Worm (Caenorhabditis elegans): Measurements from ENCODE around the gene sars-1.

The sars-1 gene

ce11 chrIV:9998487-9999218 lies 4.9 kb upstream of the sars-1 start, which contains the start of gene pyp-1:
pyp-1 (minus strand) TSS chrIV:9998925.
- TF ChIP-seq ceh-16 (tag; optimal IDR thresholded peaks at IDR 0.05) (no peak), ztf-4 (tag; optimal IDR thresholded peaks at IDR 0.05) (no peak), ZK546.5 (tag; optimal IDR thresholded peaks at IDR 0.05) (no peak), nhr-25 (tag; optimal IDR thresholded peaks at IDR 0.05) (no peak), fos-1 (tag; optimal IDR thresholded peaks at IDR 0.05) (no peak), ama-1 (optimal IDR thresholded peaks at IDR 0.05) (peak; percentile 19), snpc-4 (tag; optimal IDR thresholded peaks at IDR 0.05) (peak; percentile 7), ceh-82 (tag; optimal IDR thresholded peaks at IDR 0.05) (no peak), nhr-67 (tag; optimal IDR thresholded peaks at IDR 0.05) (no peak), eor-1 (tag; optimal IDR thresholded peaks at IDR 0.05) (no peak), pqm-1 (tag; optimal IDR thresholded peaks at IDR 0.05) (peak; percentile 83), nhr-23 (tag; optimal IDR thresholded peaks at IDR 0.05) (no peak), lin-15B (tag; optimal IDR thresholded peaks at IDR 0.05) (no peak), tbx-2 (tag; optimal IDR thresholded peaks at IDR 0.05) (no peak), fkh-2 (tag; optimal IDR thresholded peaks at IDR 0.05) (no peak), aly-2 (tag; optimal IDR thresholded peaks at IDR 0.05) (no peak), lsy-12 (tag; optimal IDR thresholded peaks at IDR 0.05) (no peak), pha-4 (tag; optimal IDR thresholded peaks at IDR 0.05) (peak; percentile 75), nfya-1 (tag; optimal IDR thresholded peaks at IDR 0.05; ENCODE audit: insufficient read depth) (peak; percentile 15), ceh-28 (tag; optimal IDR thresholded peaks at IDR 0.05) (peak; percentile 40), sea-2 (GFP tag; optimal IDR thresholded peaks at IDR 0.05) (no peak), lin-39 (tag; optimal IDR thresholded peaks at IDR 0.05) (peak; percentile 25), mml-1 (tag; optimal IDR thresholded peaks at IDR 0.05) (no peak), mdl-1 (tag; optimal IDR thresholded peaks at IDR 0.05) (no peak), egl-5 (tag; optimal IDR thresholded peaks at IDR 0.05) (no peak), nhr-237 (tag; optimal IDR thresholded peaks at IDR 0.05) (no peak), elt-2 (tag; optimal IDR thresholded peaks at IDR 0.05) (peak; percentile 74), nhr-12 (tag; optimal IDR thresholded peaks at IDR 0.05) (no peak), jun-1 (tag; optimal IDR thresholded peaks at IDR 0.05) (peak; percentile 21), nhr-76 (tag; optimal IDR thresholded peaks at IDR 0.05) (no peak)

- TF ChIP-seq elt-3 (tag; optimal IDR thresholded peaks at IDR 0.05) (no peak), pqm-1 (tag; optimal IDR thresholded peaks at IDR 0.05) (no peak), nhr-25 (tag; optimal IDR thresholded peaks at IDR 0.05) (no peak), nhr-28 (tag; optimal IDR thresholded peaks at IDR 0.05) (no peak), ama-1 (optimal IDR thresholded peaks at IDR 0.05) (no peak), nhr-43 (tag; optimal IDR thresholded peaks at IDR 0.05; ENCODE audit: poor library complexity, severe bottlenecking) (no peak), ztf-11 (tag; optimal IDR thresholded peaks at IDR 0.05) (no peak), nhr-67 (tag; optimal IDR thresholded peaks at IDR 0.05) (no peak), ceh-9 (tag; optimal IDR thresholded peaks at IDR 0.05) (no peak), skn-1 (tag; optimal IDR thresholded peaks at IDR 0.05) (no peak), nhr-76 (tag; optimal IDR thresholded peaks at IDR 0.05) (no peak), daf-12 (tag; optimal IDR thresholded peaks at IDR 0.05) (no peak), eor-1 (tag; optimal IDR thresholded peaks at IDR 0.05) (no peak), mdl-1 (tag; optimal IDR thresholded peaks at IDR 0.05) (no peak), fkh-10 (GFP tag; optimal IDR thresholded peaks at IDR 0.05) (no peak), egl-5 (tag; optimal IDR thresholded peaks at IDR 0.05) (no peak), ztf-4 (tag; optimal IDR thresholded peaks at IDR 0.05) (no peak), ceh-28 (tag; optimal IDR thresholded peaks at IDR 0.05) (no peak), R02D3.7 (tag; optimal IDR thresholded peaks at IDR 0.05) (no peak)
Observed at ce11 chrIV:10001748-10002147, 1.8 kb upstream of the sars-1 start, which contains the start of gene C47E12.3. C47E12.3 (minus strand) TSS chrIV:10001848.

- TF ChIP-seq elt-2 (tag; optimal IDR thresholded peaks at IDR 0.05), result no peak
- no peak for TF ChIP-seq nhr-67 (tag; optimal IDR thresholded peaks at IDR 0.05)
- no peak for TF ChIP-seq unc-39 (tag; optimal IDR thresholded peaks at IDR 0.05)
- no peak for TF ChIP-seq fkh-2 (tag; optimal IDR thresholded peaks at IDR 0.05)
- TF ChIP-seq lin-15B (tag; optimal IDR thresholded peaks at IDR 0.05), result no peak
- no peak for TF ChIP-seq snpc-4 (tag; optimal IDR thresholded peaks at IDR 0.05)
- TF ChIP-seq ztf-11 (tag; optimal IDR thresholded peaks at IDR 0.05), result no peak
- no peak for TF ChIP-seq elt-1 (tag; optimal IDR thresholded peaks at IDR 0.05)
- TF ChIP-seq eor-1 (tag; optimal IDR thresholded peaks at IDR 0.05), result no peak
Observed at ce11 chrIV:10006792-10007191, 3.3 kb downstream of the sars-1 start, which contains the start of gene C47E12.13. C47E12.13 (minus strand) TSS chrIV:10006892.
